Fruit fly (Drosophila melanogaster) whole organism, embryonic: ENCODE data around the gene Polr1B.

Experiments
- B-H1 ChIP-seq: fragments of 200-800 bp; sonication (Bioruptor generic); IDR thresholded peaks from 3 replicates; pipeline ENCODE4 v1.3.6; 2022; ENCODE audit warnings: missing biosample characterization, missing genetic modification characterization
- BEAF-32 ChIP-seq: fragments of 200-800 bp; sonication (Bioruptor generic); optimal IDR thresholded peaks from 3 replicates; lab custom pipeline; 2017; ENCODE audit warnings: missing biosample characterization, missing genetic modification characterization, mild to moderate bottlenecking, moderate library complexity, missing genetic modification reagents
- Bteb2 ChIP-seq: fragments of 200-800 bp; sonication (Bioruptor generic); optimal IDR thresholded peaks from 2 replicates; lab custom pipeline; 2016; ENCODE audit warnings: missing biosample characterization, missing genetic modification characterization
- CG11456 ChIP-seq: fragments of 200-800 bp; sonication (Bioruptor generic); IDR thresholded peaks from 3 replicates; pipeline ENCODE4 v1.3.6; 2022; ENCODE audit warnings: missing biosample characterization, missing genetic modification characterization
- CG12219 ChIP-seq: fragments of 200-800 bp; sonication (Bioruptor generic); optimal IDR thresholded peaks from 3 replicates; lab custom pipeline; 2018; ENCODE audit warnings: missing biosample characterization, mild to moderate bottlenecking, missing genetic modification characterization
- CG12769 ChIP-seq: fragments of 200-800 bp; sonication (Bioruptor generic); optimal IDR thresholded peaks from 2 replicates; lab custom pipeline; 2019; ENCODE audit warnings: missing biosample characterization, mild to moderate bottlenecking, missing genetic modification characterization, moderate library complexity
- CG13894 ChIP-seq: fragments of 200-800 bp; sonication (Bioruptor generic); optimal IDR thresholded peaks from 3 replicates; lab custom pipeline; 2018; ENCODE audit warnings: missing biosample characterization, mild to moderate bottlenecking, missing genetic modification characterization, moderate library complexity
- CG14014 ChIP-seq: fragments of 200-800 bp; sonication (Bioruptor generic); IDR thresholded peaks from 2 replicates; pipeline ENCODE4 v1.3.6; 2022; ENCODE audit warnings: missing biosample characterization, missing genetic modification characterization
- CG17361 ChIP-seq: fragments of 200-800 bp; sonication (Bioruptor generic); IDR thresholded peaks from 3 replicates; pipeline ENCODE4 v1.3.6; 2022; ENCODE audit warnings: missing biosample characterization, missing genetic modification characterization
- CG1832 ChIP-seq: fragments of 200-800 bp; sonication (Bioruptor generic); optimal IDR thresholded peaks from 2 replicates; lab custom pipeline; 2017; ENCODE audit warnings: missing biosample characterization, mild to moderate bottlenecking, missing genetic modification characterization, inconsistent platforms
- CG2678 ChIP-seq: fragments of 200-800 bp; sonication (Bioruptor generic); optimal IDR thresholded peaks from 3 replicates; lab custom pipeline; 2019; ENCODE audit warnings: missing biosample characterization, mild to moderate bottlenecking, missing genetic modification characterization, moderate library complexity
- CG32767 ChIP-seq: fragments of 200-800 bp; sonication (Bioruptor generic); IDR thresholded peaks from 2 replicates; pipeline ENCODE4 v1.3.6; 2022; ENCODE audit warnings: missing biosample characterization, missing genetic modification characterization
- CG6689 ChIP-seq: fragments of 200-800 bp; sonication (Bioruptor generic); IDR thresholded peaks from 2 replicates; pipeline ENCODE4 v1.3.6; 2022; ENCODE audit warnings: missing biosample characterization, missing genetic modification characterization
- D19B ChIP-seq: fragments of 200-800 bp; sonication (Bioruptor generic); optimal IDR thresholded peaks from 2 replicates; lab custom pipeline; 2017; ENCODE audit warnings: missing biosample characterization, mild to moderate bottlenecking, missing genetic modification characterization
- Dfd ChIP-seq, 2 experiments: fragments of >200 bp; optimal IDR thresholded peaks; 2 replicates each; lab custom pipeline; 2017; ENCODE audit warnings: missing biosample characterization in 2 of 2, missing genetic modification characterization in 2 of 2
- Ets65A ChIP-seq: fragments of 200-800 bp; sonication (Bioruptor generic); peaks from one replicate; lab custom pipeline; 2016; ENCODE audit warnings: missing biosample characterization, missing genetic modification characterization
- Fer1 ChIP-seq: fragments of 200-800 bp; sonication (Bioruptor generic); optimal IDR thresholded peaks from 2 replicates; lab custom pipeline; 2017; ENCODE audit warnings: missing biosample characterization, mild to moderate bottlenecking, missing genetic modification characterization
- Fer2 ChIP-seq: fragments of 200-800 bp; sonication (Bioruptor generic); optimal IDR thresholded peaks from 2 replicates; lab custom pipeline; 2018; ENCODE audit warnings: missing biosample characterization, mild to moderate bottlenecking, missing genetic modification characterization, moderate library complexity
- HHEX ChIP-seq: fragments of 200-800 bp; sonication (Bioruptor generic); optimal IDR thresholded peaks from 3 replicates; lab custom pipeline; 2017; ENCODE audit warnings: missing biosample characterization, mild to moderate bottlenecking, missing genetic modification characterization, missing genetic modification reagents
- HLH54F ChIP-seq: fragments of 200-800 bp; sonication (Bioruptor generic); optimal IDR thresholded peaks from 3 replicates; lab custom pipeline; 2016; ENCODE audit warnings: missing biosample characterization, missing genetic modification characterization
- Med ChIP-seq: fragments of 200-800 bp; sonication (Bioruptor generic); peaks from one replicate; lab custom pipeline; 2016; ENCODE audit warnings: missing biosample characterization, missing genetic modification characterization, mild to moderate bottlenecking, inconsistent platforms, moderate library complexity
- Meics ChIP-seq: fragments of 200-800 bp; sonication (Bioruptor generic); optimal IDR thresholded peaks from 2 replicates; lab custom pipeline; 2017; ENCODE audit warnings: missing biosample characterization, mild to moderate bottlenecking, missing genetic modification characterization
- NC2β ChIP-seq: fragments of 200-800 bp; sonication (Bioruptor generic); optimal IDR thresholded peaks from 2 replicates; lab custom pipeline; 2016; ENCODE audit warnings: missing biosample characterization, missing genetic modification characterization
- NFAT ChIP-seq: fragments of 200-800 bp; sonication (Bioruptor generic); IDR thresholded peaks from 2 replicates; pipeline ENCODE4 v1.3.6; 2022; ENCODE audit warnings: missing biosample characterization, missing genetic modification characterization
- Neu2 ChIP-seq: fragments of 200-800 bp; sonication (Bioruptor generic); optimal IDR thresholded peaks from 3 replicates; lab custom pipeline; 2016; ENCODE audit warnings: missing biosample characterization, missing genetic modification characterization, borderline replicate concordance
- Nf-YB ChIP-seq: fragments of 200-800 bp; sonication (Bioruptor generic); optimal IDR thresholded peaks from 3 replicates; lab custom pipeline; 2019; ENCODE audit warnings: missing biosample characterization, mild to moderate bottlenecking, missing genetic modification characterization, moderate library complexity
- Nf-YC ChIP-seq: fragments of 200-800 bp; optimal IDR thresholded peaks from 3 replicates; lab custom pipeline; 2019; ENCODE audit warnings: missing biosample characterization, mild to moderate bottlenecking, missing genetic modification characterization, moderate library complexity
- Opbp ChIP-seq: fragments of 200-800 bp; sonication (Bioruptor generic); IDR thresholded peaks from 3 replicates; pipeline ENCODE4 v1.3.6; 2022; ENCODE audit warnings: missing biosample characterization, missing genetic modification characterization; ENCODE audit not compliant: partially characterized antibody
- Ptx1 ChIP-seq: fragments of 200-800 bp; sonication (Bioruptor generic); IDR thresholded peaks from 2 replicates; pipeline ENCODE4 v1.3.6; 2022; ENCODE audit warnings: missing biosample characterization, missing genetic modification characterization
- Scr ChIP-seq: fragments of 200-800 bp; sonication (Bioruptor generic); IDR thresholded peaks from 2 replicates; pipeline ENCODE4 v1.3.6; 2022; ENCODE audit warnings: missing biosample characterization, missing genetic modification characterization; ENCODE audit not compliant: partially characterized antibody
- Vsx1 ChIP-seq: fragments of 200-800 bp; sonication (Bioruptor generic); optimal IDR thresholded peaks from 2 replicates; lab custom pipeline; 2017; ENCODE audit warnings: missing biosample characterization, mild to moderate bottlenecking, missing genetic modification characterization, missing genetic modification reagents
- abd-A ChIP-seq: fragments of 200-800 bp; sonication (Bioruptor generic); optimal IDR thresholded peaks from 3 replicates; lab custom pipeline; 2019; ENCODE audit warnings: missing biosample characterization, mild to moderate bottlenecking, missing genetic modification characterization, moderate library complexity
- aop ChIP-seq: fragments of 200-800 bp; sonication (Bioruptor generic); IDR thresholded peaks from 2 replicates; pipeline ENCODE4 v1.3.6; 2022; ENCODE audit warnings: missing biosample characterization, missing genetic modification characterization
- ap ChIP-seq: fragments of 200-800 bp; sonication (Bioruptor generic); IDR thresholded peaks from 2 replicates; pipeline ENCODE4 v1.3.6; 2022; ENCODE audit warnings: missing biosample characterization, missing genetic modification characterization
- bbx ChIP-seq: fragments of 200-800 bp; sonication (Bioruptor generic); IDR thresholded peaks from 2 replicates; pipeline ENCODE4 v1.3.6; 2022; ENCODE audit warnings: missing biosample characterization, missing genetic modification characterization; ENCODE audit not compliant: partially characterized antibody
- cato ChIP-seq: fragments of 200-800 bp; sonication (Bioruptor generic); optimal IDR thresholded peaks from 2 replicates; lab custom pipeline; 2016; ENCODE audit warnings: missing biosample characterization, missing genetic modification characterization, borderline replicate concordance
- ci ChIP-seq: fragments of 200-800 bp; sonication (Bioruptor generic); IDR thresholded peaks from 3 replicates; pipeline ENCODE4 v1.3.6; 2022; ENCODE audit warnings: missing biosample characterization, missing genetic modification characterization
- corto ChIP-seq: fragments of 200-800 bp; sonication (Bioruptor generic); optimal IDR thresholded peaks from 2 replicates; lab custom pipeline; 2016; ENCODE audit warnings: missing biosample characterization, mild to moderate bottlenecking, missing genetic modification characterization, moderate library complexity
- disco-r ChIP-seq: fragments of 200-800 bp; sonication (Bioruptor generic); optimal IDR thresholded peaks from 2 replicates; lab custom pipeline; 2016; ENCODE audit warnings: missing biosample characterization, missing genetic modification characterization
- dpn ChIP-seq, 2 experiments: fragments of 200-800 bp; sonication (Bioruptor generic); optimal IDR thresholded peaks; 3 replicates each; lab custom pipeline; 2016; ENCODE audit warnings: missing biosample characterization in 2 of 2, missing genetic modification characterization in 2 of 2
- dysf ChIP-seq: fragments of 200-800 bp; sonication (Bioruptor generic); IDR thresholded peaks from 3 replicates; pipeline ENCODE4 v1.3.6; 2022; ENCODE audit warnings: missing biosample characterization, missing genetic modification characterization
- grn ChIP-seq: fragments of 200-800 bp; sonication (Bioruptor generic); optimal IDR thresholded peaks from 3 replicates; lab custom pipeline; 2017; ENCODE audit warnings: missing biosample characterization, missing genetic modification characterization
- gsb-n ChIP-seq: fragments of 200-800 bp; sonication (Bioruptor generic); optimal IDR thresholded peaks from 3 replicates; lab custom pipeline; 2018; ENCODE audit warnings: missing biosample characterization, mild to moderate bottlenecking, missing genetic modification characterization
- jigr1 ChIP-seq: fragments of 200-800 bp; sonication (Bioruptor generic); IDR thresholded peaks from 3 replicates; pipeline ENCODE4 v1.3.6; 2022; ENCODE audit warnings: missing biosample characterization, missing genetic modification characterization
- lola ChIP-seq, 3 experiments: fragments of >200 bp in 2 of 3; fragments of 200-800 bp in 1 of 3; sonication (Bioruptor generic) in 1 of 3; optimal IDR thresholded peaks; 2 replicates each; lab custom pipeline; 2017 to 2019; ENCODE audit warnings: missing biosample characterization in 3 of 3, missing genetic modification characterization in 3 of 3, mild to moderate bottlenecking in 1 of 3, moderate library complexity in 1 of 3
- nau ChIP-seq: fragments of 200-800 bp; sonication (Bioruptor generic); optimal IDR thresholded peaks from 3 replicates; lab custom pipeline; 2017; ENCODE audit warnings: missing biosample characterization, mild to moderate bottlenecking, missing genetic modification characterization, missing genetic modification reagents
- oc ChIP-seq: fragments of 200-800 bp; sonication (Bioruptor generic); optimal IDR thresholded peaks from 2 replicates; lab custom pipeline; 2018; ENCODE audit warnings: missing biosample characterization, mild to moderate bottlenecking, missing genetic modification characterization, moderate library complexity
- peb ChIP-seq: fragments of 200-800 bp; sonication (Bioruptor generic); IDR thresholded peaks from 2 replicates; pipeline ENCODE4 v1.3.6; 2022; ENCODE audit warnings: missing biosample characterization, missing genetic modification characterization
- sd ChIP-seq: fragments of 200-800 bp; sonication (Bioruptor generic); optimal IDR thresholded peaks from 3 replicates; lab custom pipeline; 2018; ENCODE audit warnings: missing biosample characterization, mild to moderate bottlenecking, missing genetic modification characterization, moderate library complexity
- shn ChIP-seq: fragments of 200-800 bp; sonication (Bioruptor generic); optimal IDR thresholded peaks from 3 replicates; lab custom pipeline; 2016; ENCODE audit warnings: missing biosample characterization, missing genetic modification characterization
- sim ChIP-seq: fragments of 200-800 bp; sonication (Bioruptor generic); IDR thresholded peaks from 2 replicates; pipeline ENCODE4 v1.3.6; 2022; ENCODE audit warnings: missing biosample characterization, missing genetic modification characterization
- slbo ChIP-seq: fragments of 200-800 bp; sonication (Bioruptor generic); IDR thresholded peaks from 2 replicates; pipeline ENCODE4 v1.3.6; 2022; ENCODE audit warnings: missing biosample characterization, missing genetic modification characterization

The Polr1B gene

dm6 chr2L:390509-390908 lies 13.6 kb upstream of the Polr1B start (continued):
- no peak for TF ChIP-seq Ptx1 (GFP tag; lab: Robert Waterston, UW)
- TF ChIP-seq Nf-YC (tag; lab: Kevin White, UChicago), result no peak
- TF ChIP-seq lola (GFP tag; optimal IDR thresholded peaks at IDR 0.05; lab: Kevin White, UChicago), result no peak
- TF ChIP-seq Meics, result no peak
- TF ChIP-seq oc (tag; lab: Kevin White, UChicago), result peak; percentile 72
- peak; percentile 42 for TF ChIP-seq gsb-n (tag; lab: Kevin White, UChicago)
- no peak for TF ChIP-seq BEAF-32 (GFP tag; lab: Kevin White, UChicago)
- no peak for TF ChIP-seq dysf (GFP tag; lab: Robert Waterston, UW)
- TF ChIP-seq Bteb2 (GFP tag; lab: Kevin White, UChicago), result no peak
- TF ChIP-seq corto, result no peak
- peak; percentile 42 for TF ChIP-seq CG12769 (tag; lab: Kevin White, UChicago)
- TF ChIP-seq HLH54F, result no peak
- no peak for TF ChIP-seq disco-r (GFP tag; lab: Kevin White, UChicago)
- no peak for TF ChIP-seq slbo
- TF ChIP-seq Fer2 (tag; lab: Kevin White, UChicago), result no peak
- no peak for TF ChIP-seq HHEX
- TF ChIP-seq CG32767 (GFP tag; lab: Robert Waterston, UW), result no peak
- TF ChIP-seq CG1832, result no peak
- TF ChIP-seq CG13894 (tag; lab: Kevin White, UChicago), result peak; percentile 8
- no peak for TF ChIP-seq peb (GFP tag; lab: Robert Waterston, UW)
- no peak for TF ChIP-seq Med (GFP tag; lab: Kevin White, UChicago)
- no peak for TF ChIP-seq shn (GFP tag; lab: Kevin White, UChicago)
- peak; percentile 84 for TF ChIP-seq abd-A (tag; lab: Kevin White, UChicago)
- no peak for TF ChIP-seq Neu2 (GFP tag; lab: Kevin White, UChicago)
- TF ChIP-seq NFAT (GFP tag; lab: Robert Waterston, UW), result no peak
- TF ChIP-seq CG12219 (GFP tag; lab: Kevin White, UChicago), result no peak
- TF ChIP-seq bbx, result no peak
- no peak for TF ChIP-seq Ets65A (GFP tag; lab: Kevin White, UChicago)
- TF ChIP-seq CG11456 (GFP tag; lab: Robert Waterston, UW), result no peak
- peak; percentile 47 for TF ChIP-seq sd (tag; lab: Kevin White, UChicago)
- TF ChIP-seq sim (GFP tag; lab: Robert Waterston, UW), result no peak
- TF ChIP-seq ap (GFP tag; lab: Robert Waterston, UW), result no peak
- no peak for TF ChIP-seq B-H1 (GFP tag; lab: Robert Waterston, UW)
- TF ChIP-seq Opbp (GFP tag; lab: Robert Waterston, UW), result no peak
- TF ChIP-seq CG6689 (GFP tag; lab: Robert Waterston, UW), result no peak
- TF ChIP-seq NC2β, result no peak
- no peak for TF ChIP-seq CG14014 (GFP tag; lab: Robert Waterston, UW)
- TF ChIP-seq CG2678 (tag; lab: Kevin White, UChicago), result no peak
- no peak for TF ChIP-seq aop (GFP tag; lab: Robert Waterston, UW)
- TF ChIP-seq D19B, result no peak
- TF ChIP-seq Nf-YB (GFP tag; lab: Kevin White, UChicago), result no peak
- TF ChIP-seq nau (GFP tag; lab: Kevin White, UChicago), result no peak
- no peak for TF ChIP-seq Fer1 (GFP tag; lab: Kevin White, UChicago)
- TF ChIP-seq dpn (GFP tag; optimal IDR thresholded peaks at IDR 0.05; lab: Kevin White, UChicago), result no peak
- TF ChIP-seq cato (GFP tag; lab: Kevin White, UChicago), result no peak
- peak; percentile 55 for TF ChIP-seq grn
- TF ChIP-seq jigr1 (GFP tag; lab: Robert Waterston, UW), result no peak
- no peak for TF ChIP-seq CG17361 (GFP tag; lab: Robert Waterston, UW)
- TF ChIP-seq Dfd (GFP tag; optimal IDR thresholded peaks at IDR 0.05; lab: Kevin White, UChicago), result no peak
- TF ChIP-seq Vsx1 (GFP tag; lab: Kevin White, UChicago), result peak; percentile 26
- no peak for TF ChIP-seq ci
- TF ChIP-seq Scr (GFP tag; lab: Robert Waterston, UW), result no peak
